Fruit fly (Drosophila melanogaster): ENCODE data around the gene sn.

DNA sequence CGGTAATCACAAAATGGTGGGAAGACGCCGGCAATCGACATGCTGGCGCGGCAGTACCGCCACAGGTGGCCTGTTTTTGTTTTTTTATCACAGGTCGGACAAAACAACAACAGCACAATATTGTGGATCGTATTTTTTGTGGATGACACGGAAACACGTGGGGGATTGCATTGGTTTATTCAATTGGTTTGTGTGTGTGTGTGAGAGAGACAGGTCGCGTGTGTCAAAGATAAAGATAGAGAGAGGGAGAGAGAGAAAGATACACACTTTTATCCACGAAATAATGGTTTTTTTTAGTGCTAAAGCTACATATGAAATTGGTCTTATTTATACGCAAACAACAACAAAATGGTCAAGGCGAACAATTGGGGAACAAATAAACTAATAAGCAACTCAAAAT is 4.8 kb upstream of the sn start:
- no peak for TF ChIP-seq Sin3A (optimal IDR thresholded peaks at IDR 0.05)
- no peak for TF ChIP-seq insv (optimal IDR thresholded peaks at IDR 0.05)
- TF ChIP-seq psq (optimal IDR thresholded peaks at IDR 0.05) = no peak
- no peak for TF ChIP-seq Myc (optimal IDR thresholded peaks at IDR 0.05)
- no peak for TF ChIP-seq h (optimal IDR thresholded peaks at IDR 0.05)
- TF ChIP-seq ttk (optimal IDR thresholded peaks at IDR 0.05) = no peak

Data from Kc167 (cell line).